Fruit fly (Drosophila melanogaster) whole organism, embryonic: ENCODE measurements around the gene CG9702.

Experiments
- Ada2b ChIP-seq: fragments of 200-800 bp; sonication (Bioruptor generic); IDR thresholded peaks from 2 replicates; pipeline ENCODE4 v1.3.6; 2022; ENCODE audit warnings: missing biosample characterization, missing genetic modification characterization
- Asciz ChIP-seq: fragments of 200-800 bp; sonication (Bioruptor generic); optimal IDR thresholded peaks from 2 replicates; lab custom pipeline; 2017; ENCODE audit warnings: missing biosample characterization, mild to moderate bottlenecking, missing genetic modification characterization, missing genetic modification reagents
- CG10209 ChIP-seq: fragments of 200-800 bp; sonication (Bioruptor generic); optimal IDR thresholded peaks from 3 replicates; lab custom pipeline; 2017; ENCODE audit warnings: missing biosample characterization, mild to moderate bottlenecking, missing genetic modification characterization, missing genetic modification reagents
- CG1024 ChIP-seq: fragments of 200-800 bp; sonication (Bioruptor generic); IDR thresholded peaks from 2 replicates; pipeline ENCODE4 v1.3.6; 2022; ENCODE audit warnings: missing biosample characterization, missing genetic modification characterization
- CG10274 ChIP-seq: fragments of 200-800 bp; sonication (Bioruptor generic); optimal IDR thresholded peaks from 3 replicates; lab custom pipeline; 2017; ENCODE audit warnings: missing biosample characterization, mild to moderate bottlenecking, missing genetic modification characterization
- CG10543 ChIP-seq: fragments of 200-800 bp; sonication (Bioruptor generic); optimal IDR thresholded peaks from 3 replicates; lab custom pipeline; 2017; ENCODE audit warnings: missing biosample characterization, mild to moderate bottlenecking, missing genetic modification characterization, moderate library complexity
- CG12071 ChIP-seq: fragments of 200-800 bp; sonication (Bioruptor generic); optimal IDR thresholded peaks from 3 replicates; lab custom pipeline; 2018; ENCODE audit warnings: missing biosample characterization, mild to moderate bottlenecking, missing genetic modification characterization
- CG12744 ChIP-seq: fragments of 200-800 bp; sonication (Bioruptor generic); optimal IDR thresholded peaks from 2 replicates; lab custom pipeline; 2016; ENCODE audit warnings: missing biosample characterization, missing genetic modification characterization
- CG13424 ChIP-seq: fragments of 200-800 bp; sonication (Bioruptor generic); optimal IDR thresholded peaks from 2 replicates; lab custom pipeline; 2019; ENCODE audit warnings: missing biosample characterization, mild to moderate bottlenecking, missing genetic modification characterization, moderate library complexity
- CG14441 ChIP-seq: fragments of 200-800 bp; sonication (Bioruptor generic); IDR thresholded peaks from 2 replicates; pipeline ENCODE4 v1.3.6; 2022; ENCODE audit warnings: missing biosample characterization, missing genetic modification characterization
- CG15269 ChIP-seq: fragments of 200-800 bp; sonication (Bioruptor generic); optimal IDR thresholded peaks from 2 replicates; lab custom pipeline; 2018; ENCODE audit warnings: missing biosample characterization, mild to moderate bottlenecking, missing genetic modification characterization, moderate library complexity
- CG1647 ChIP-seq: fragments of 200-800 bp; sonication (Bioruptor generic); optimal IDR thresholded peaks from 3 replicates; lab custom pipeline; 2016; ENCODE audit warnings: missing biosample characterization, missing genetic modification characterization
- CG17186 ChIP-seq: fragments of 200-800 bp; sonication (Bioruptor generic); optimal IDR thresholded peaks from 3 replicates; lab custom pipeline; 2017; ENCODE audit warnings: missing biosample characterization, missing genetic modification reagents, missing genetic modification characterization
- CG1832 ChIP-seq: fragments of 200-800 bp; sonication (Bioruptor generic); optimal IDR thresholded peaks from 2 replicates; lab custom pipeline; 2017; ENCODE audit warnings: missing biosample characterization, mild to moderate bottlenecking, missing genetic modification characterization, inconsistent platforms
- CG2199 ChIP-seq: fragments of 200-800 bp; sonication (Bioruptor generic); IDR thresholded peaks from 3 replicates; pipeline ENCODE4 v1.3.6; 2022; ENCODE audit warnings: missing biosample characterization, missing genetic modification characterization
- CG32767 ChIP-seq: fragments of 200-800 bp; sonication (Bioruptor generic); IDR thresholded peaks from 2 replicates; pipeline ENCODE4 v1.3.6; 2022; ENCODE audit warnings: missing biosample characterization, missing genetic modification characterization
- CG34376 ChIP-seq: fragments of 200-800 bp; sonication (Bioruptor generic); optimal IDR thresholded peaks from 2 replicates; lab custom pipeline; 2018; ENCODE audit warnings: missing biosample characterization, mild to moderate bottlenecking, missing genetic modification characterization
- CG6254 ChIP-seq: fragments of 200-800 bp; sonication (Bioruptor generic); optimal IDR thresholded peaks from 3 replicates; lab custom pipeline; 2017; ENCODE audit warnings: mild to moderate bottlenecking, missing biosample characterization, missing genetic modification reagents, missing genetic modification characterization
- CG6689 ChIP-seq: fragments of 200-800 bp; sonication (Bioruptor generic); IDR thresholded peaks from 2 replicates; pipeline ENCODE4 v1.3.6; 2022; ENCODE audit warnings: missing biosample characterization, missing genetic modification characterization
- CG9817 ChIP-seq: fragments of 200-800 bp; sonication (Bioruptor generic); optimal IDR thresholded peaks from 2 replicates; lab custom pipeline; 2018; ENCODE audit warnings: missing biosample characterization, mild to moderate bottlenecking, missing genetic modification characterization, moderate library complexity
- Dbx ChIP-seq: fragments of 200-800 bp; sonication (Bioruptor generic); IDR thresholded peaks from 3 replicates; pipeline ENCODE4 v1.3.6; 2022; ENCODE audit warnings: missing biosample characterization, missing genetic modification characterization
- Dp ChIP-seq: fragments of 200-800 bp; sonication (Bioruptor generic); optimal IDR thresholded peaks from 2 replicates; lab custom pipeline; 2018; ENCODE audit warnings: missing biosample characterization, mild to moderate bottlenecking, missing genetic modification characterization, moderate library complexity
- E2f1 ChIP-seq: fragments of 200-800 bp; sonication (Bioruptor generic); IDR thresholded peaks from 2 replicates; pipeline ENCODE4 v1.3.6; 2022; ENCODE audit warnings: missing biosample characterization, missing genetic modification characterization
- HLH4C ChIP-seq: fragments of 200-800 bp; sonication (Bioruptor generic); IDR thresholded peaks from 3 replicates; pipeline ENCODE4 v1.3.6; 2022; ENCODE audit warnings: missing biosample characterization, missing genetic modification characterization; ENCODE audit not compliant: partially characterized antibody
- HLHmδ ChIP-seq: fragments of 200-800 bp; sonication (Bioruptor generic); optimal IDR thresholded peaks from 2 replicates; lab custom pipeline; 2018; ENCODE audit warnings: missing biosample characterization, mild to moderate bottlenecking, missing genetic modification characterization, moderate library complexity
- Hr39 ChIP-seq: fragments of >200 bp; optimal IDR thresholded peaks from 2 replicates; lab custom pipeline; 2017
- Ravus ChIP-seq: fragments of 200-800 bp; sonication (Bioruptor generic); IDR thresholded peaks from 2 replicates; pipeline ENCODE4 v1.3.6; 2022; ENCODE audit warnings: missing biosample characterization, missing genetic modification characterization
- Six4 ChIP-seq: fragments of 200-800 bp; sonication (Bioruptor generic); optimal IDR thresholded peaks from 2 replicates; lab custom pipeline; 2016; ENCODE audit warnings: missing biosample characterization, missing genetic modification characterization
- Sox100B ChIP-seq: fragments of 200-800 bp; sonication (Bioruptor generic); optimal IDR thresholded peaks from 3 replicates; lab custom pipeline; 2018; ENCODE audit warnings: missing biosample characterization, mild to moderate bottlenecking, missing genetic modification characterization
- bsh ChIP-seq, 2 experiments: fragments of 200-800 bp; sonication (Bioruptor generic); optimal IDR thresholded peaks; 2 replicates each; lab custom pipeline; 2017 to 2018; ENCODE audit warnings: mild to moderate bottlenecking in 2 of 2, missing biosample characterization in 2 of 2, missing genetic modification characterization in 2 of 2, moderate library complexity in 1 of 2
- cato ChIP-seq: fragments of 200-800 bp; sonication (Bioruptor generic); optimal IDR thresholded peaks from 2 replicates; lab custom pipeline; 2016; ENCODE audit warnings: missing biosample characterization, missing genetic modification characterization, borderline replicate concordance
- caup ChIP-seq: fragments of 200-800 bp; sonication (Bioruptor generic); optimal IDR thresholded peaks from 3 replicates; lab custom pipeline; 2017; ENCODE audit warnings: missing biosample characterization, mild to moderate bottlenecking, missing genetic modification characterization, moderate library complexity; ENCODE audit not compliant: severe bottlenecking
- dpn ChIP-seq, 2 experiments: fragments of 200-800 bp; sonication (Bioruptor generic); optimal IDR thresholded peaks; 3 replicates each; lab custom pipeline; 2016; ENCODE audit warnings: missing biosample characterization in 2 of 2, missing genetic modification characterization in 2 of 2
- dysf ChIP-seq: fragments of 200-800 bp; sonication (Bioruptor generic); IDR thresholded peaks from 3 replicates; pipeline ENCODE4 v1.3.6; 2022; ENCODE audit warnings: missing biosample characterization, missing genetic modification characterization
- ems ChIP-seq: fragments of 200-800 bp; sonication (Bioruptor generic); optimal IDR thresholded peaks from 3 replicates; lab custom pipeline; 2016; ENCODE audit warnings: missing biosample characterization, missing genetic modification characterization
- eve ChIP-seq, 2 experiments: fragments of >200 bp; optimal IDR thresholded peaks; 2 replicates each; lab custom pipeline; 2017; ENCODE audit warnings: missing biosample characterization in 2 of 2, missing genetic modification characterization in 2 of 2
- gem ChIP-seq: fragments of 200-800 bp; sonication (Bioruptor generic); optimal IDR thresholded peaks from 2 replicates; lab custom pipeline; 2019; ENCODE audit warnings: missing biosample characterization, mild to moderate bottlenecking, missing genetic modification characterization, moderate library complexity
- gfzf ChIP-seq: fragments of 200-800 bp; sonication (Bioruptor generic); optimal IDR thresholded peaks from 2 replicates; lab custom pipeline; 2016; ENCODE audit warnings: missing biosample characterization, mild to moderate bottlenecking, missing genetic modification characterization, moderate library complexity
- lab ChIP-seq: fragments of 200-800 bp; sonication (Bioruptor generic); optimal IDR thresholded peaks from 3 replicates; lab custom pipeline; 2017; ENCODE audit warnings: missing biosample characterization, missing genetic modification characterization, mild to moderate bottlenecking, moderate library complexity, missing genetic modification reagents
- mld ChIP-seq: fragments of 200-800 bp; sonication (Bioruptor generic); IDR thresholded peaks from 3 replicates; pipeline ENCODE4 v1.3.6; 2022; ENCODE audit warnings: missing biosample characterization, missing genetic modification characterization; ENCODE audit not compliant: partially characterized antibody
- nau ChIP-seq: fragments of 200-800 bp; sonication (Bioruptor generic); optimal IDR thresholded peaks from 3 replicates; lab custom pipeline; 2017; ENCODE audit warnings: missing biosample characterization, mild to moderate bottlenecking, missing genetic modification characterization, missing genetic modification reagents
- nerfin-1 ChIP-seq: fragments of 200-800 bp; sonication (Bioruptor generic); optimal IDR thresholded peaks from 3 replicates; lab custom pipeline; 2019; ENCODE audit warnings: missing biosample characterization, mild to moderate bottlenecking, missing genetic modification characterization, moderate library complexity
- odd ChIP-seq: fragments of 200-800 bp; sonication (Bioruptor generic); optimal IDR thresholded peaks from 2 replicates; lab custom pipeline; 2017; ENCODE audit warnings: missing biosample characterization, mild to moderate bottlenecking, missing genetic modification characterization
- onecut ChIP-seq: fragments of 200-800 bp; sonication (Bioruptor generic); IDR thresholded peaks from 2 replicates; pipeline ENCODE4 v1.3.6; 2022; ENCODE audit warnings: missing biosample characterization, missing genetic modification characterization
- pita ChIP-seq: fragments of 200-800 bp; sonication (Bioruptor generic); optimal IDR thresholded peaks from 2 replicates; lab custom pipeline; 2017; ENCODE audit warnings: missing biosample characterization, mild to moderate bottlenecking, missing genetic modification characterization
- schlank ChIP-seq: fragments of 200-800 bp; sonication (Bioruptor generic); optimal IDR thresholded peaks from 2 replicates; lab custom pipeline; 2018; ENCODE audit warnings: missing biosample characterization, mild to moderate bottlenecking, missing genetic modification characterization
- sna ChIP-seq: fragments of 200-800 bp; sonication (Bioruptor generic); IDR thresholded peaks from 2 replicates; pipeline ENCODE4 v1.3.6; 2022; ENCODE audit warnings: missing biosample characterization, missing genetic modification characterization; ENCODE audit not compliant: partially characterized antibody
- wek ChIP-seq: fragments of 200-800 bp; sonication (Bioruptor generic); optimal IDR thresholded peaks from 3 replicates; lab custom pipeline; 2018; ENCODE audit warnings: missing biosample characterization, mild to moderate bottlenecking, missing genetic modification characterization, moderate library complexity

CG9702 gene

dm6 chr3R:30531989-30532653 is 47.1 kb upstream of the CG9702 start, which contains the start of gene tmod (continued):
- TF ChIP-seq CG34376 (GFP tag; lab: Kevin White, UChicago) (peak; percentile 40), CG1647 (no peak), bsh (GFP tag; optimal IDR thresholded peaks at IDR 0.05; lab: Kevin White, UChicago) (peak in 1 of 2 experiments; percentile 69), E2f1 (GFP tag; lab: Robert Waterston, UW) (peak; percentile 24; the same call in 1 of the 2 replicates), eve (GFP tag; optimal IDR thresholded peaks at IDR 0.05; lab: Kevin White, UChicago) (peak in 1 of 2 experiments; percentile 40), CG12071 (GFP tag; lab: Kevin White, UChicago) (no peak), CG17186 (GFP tag; lab: Kevin White, UChicago) (no peak), HLH4C (GFP tag; lab: Robert Waterston, UW) (no peak), cato (GFP tag; lab: Kevin White, UChicago) (peak; percentile 9), CG2199 (GFP tag; lab: Robert Waterston, UW) (no peak), CG1024 (GFP tag; lab: Robert Waterston, UW) (0 out of 2 replicates have a peak, but pooled peaks have one; percentile 11), CG1832 (GFP tag; lab: Kevin White, UChicago) (peak; percentile 83), wek (GFP tag; lab: Kevin White, UChicago) (peak; percentile 55), CG13424 (peak; percentile 63), lab (GFP tag; lab: Kevin White, UChicago) (peak; percentile 40), CG9817 (peak; percentile 19), Dp (GFP tag; lab: Kevin White, UChicago) (no peak), CG10543 (GFP tag; lab: Kevin White, UChicago) (peak; percentile 64), dysf (peak; percentile 51; the same call in 1 of the 3 replicates), odd (GFP tag; lab: Kevin White, UChicago) (no peak), gem (tag; lab: Kevin White, UChicago) (peak; percentile 80), caup (peak; percentile 24), Dbx (GFP tag; lab: Robert Waterston, UW) (peak; percentile 55; the same call in 1 of the 3 replicates), CG10274 (peak; percentile 8), CG12744 (GFP tag; lab: Kevin White, UChicago) (no peak), dpn (GFP tag; optimal IDR thresholded peaks at IDR 0.05; lab: Kevin White, UChicago) (peak in 1 of 2 experiments; percentile 52), HLHmδ (GFP tag; lab: Kevin White, UChicago) (no peak), CG6254 (GFP tag; lab: Kevin White, UChicago) (peak; percentile 44), nau (GFP tag; lab: Kevin White, UChicago) (peak; percentile 18), CG14441 (0 out of 2 replicates have a peak, but pooled peaks have one; percentile 5), CG15269 (peak; percentile 60), CG10209 (GFP tag; lab: Kevin White, UChicago) (peak; percentile 41), CG6689 (GFP tag; lab: Robert Waterston, UW) (peak; percentile 52), Ravus (GFP tag; lab: Robert Waterston, UW) (no peak; the same call in 1 of the 2 replicates), pita (GFP tag; lab: Kevin White, UChicago) (no peak), Six4 (peak; percentile 50), nerfin-1 (tag; lab: Kevin White, UChicago) (peak; percentile 53), sna (no peak), onecut (GFP tag; lab: Robert Waterston, UW) (0 out of 2 replicates have a peak, but pooled peaks have one; percentile 28), Hr39 (lab: Kevin White, UChicago) (no peak), ems (GFP tag; lab: Kevin White, UChicago) (peak; percentile 13), mld (GFP tag; lab: Robert Waterston, UW) (no peak), schlank (tag; lab: Kevin White, UChicago) (no peak), gfzf (GFP tag; lab: Kevin White, UChicago) (no peak), Asciz (peak; percentile 3), Ada2b (GFP tag; lab: Robert Waterston, UW) (0 out of 2 replicates have a peak, but pooled peaks have one; percentile 30), CG32767 (GFP tag; lab: Robert Waterston, UW) (0 out of 2 replicates have a peak, but pooled peaks have one; percentile 32), Sox100B (peak; percentile 65)
